Worm (Caenorhabditis elegans) whole organism, mixed stage, embryonic: ENCODE data around the gene smg-3.

Source experiments
- M03D4.4 ChIP-seq: sonication (generic microtip); optimal IDR thresholded peaks from 2 replicates; lab custom pipeline; 2017; ENCODE audit warnings: mild to moderate bottlenecking, missing genetic modification characterization, missing compliant biosample characterization
- bed-3 ChIP-seq: fragments of 200-800 bp; sonication (Bioruptor generic); optimal IDR thresholded peaks from 3 replicates; lab custom pipeline; 2018; ENCODE audit warnings: mild to moderate bottlenecking, missing genetic modification characterization, moderate library complexity, missing compliant biosample characterization
- blmp-1 ChIP-seq: fragments of 150-350 bp; optimal IDR thresholded peaks from 2 replicates; lab custom pipeline; 2014; ENCODE audit warnings: missing biosample characterization, missing genetic modification characterization
- ceh-39 ChIP-seq: fragments of 150-350 bp; optimal IDR thresholded peaks from 2 replicates; lab custom pipeline; 2014; ENCODE audit warnings: missing biosample characterization, missing genetic modification characterization
- ceh-43 ChIP-seq: fragments of 200-800 bp; sonication (Bioruptor generic); optimal IDR thresholded peaks from 2 replicates; lab custom pipeline; 2018; ENCODE audit warnings: mild to moderate bottlenecking, missing genetic modification characterization, moderate library complexity, missing compliant biosample characterization
- ceh-83 ChIP-seq: fragments of 200-800 bp; sonication (Bioruptor generic); optimal IDR thresholded peaks from 2 replicates; lab custom pipeline; 2018; ENCODE audit warnings: mild to moderate bottlenecking, missing genetic modification characterization, missing compliant biosample characterization
- ces-1 ChIP-seq: fragments of 150-350 bp; optimal IDR thresholded peaks from 2 replicates; lab custom pipeline; 2014; ENCODE audit warnings: missing biosample characterization, missing genetic modification reagents, missing genetic modification characterization
- cnd-1 ChIP-seq: fragments of 200-800 bp; sonication (Bioruptor generic); optimal IDR thresholded peaks from 2 replicates; lab custom pipeline; 2018; ENCODE audit warnings: mild to moderate bottlenecking, missing genetic modification characterization, missing compliant biosample characterization
- drap-1 ChIP-seq: fragments of 200-800 bp; sonication (Bioruptor generic); optimal IDR thresholded peaks from 3 replicates; lab custom pipeline; 2018; ENCODE audit warnings: mild to moderate bottlenecking, missing genetic modification characterization, missing compliant biosample characterization
- elt-1 ChIP-seq: sonication (generic microtip); optimal IDR thresholded peaks from 2 replicates; lab custom pipeline; 2017; ENCODE audit warnings: missing genetic modification characterization, mild to moderate bottlenecking, missing compliant biosample characterization, antibody characterized with exemption, moderate library complexity, borderline replicate concordance; ENCODE audit not compliant: insufficient read depth
- elt-3 ChIP-seq: fragments of 150-350 bp; optimal IDR thresholded peaks from 2 replicates; lab custom pipeline; 2014; ENCODE audit warnings: missing biosample characterization, missing genetic modification characterization
- flh-1 ChIP-seq: fragments of 200-800 bp; sonication (Bioruptor generic); optimal IDR thresholded peaks from 2 replicates; lab custom pipeline; 2018; ENCODE audit warnings: mild to moderate bottlenecking, missing genetic modification characterization, moderate library complexity, missing compliant biosample characterization
- ham-2 ChIP-seq: fragments of 200-800 bp; sonication (Bioruptor generic); optimal IDR thresholded peaks from 2 replicates; lab custom pipeline; 2018; ENCODE audit warnings: mild to moderate bottlenecking, missing genetic modification characterization, missing compliant biosample characterization
- hlh-1 ChIP-seq: fragments of 150-350 bp; optimal IDR thresholded peaks from 2 replicates; lab custom pipeline; 2014; ENCODE audit warnings: missing biosample characterization, missing genetic modification reagents, missing genetic modification characterization
- lin-13 ChIP-seq: fragments of 150-350 bp; optimal IDR thresholded peaks from 2 replicates; lab custom pipeline; 2014; ENCODE audit warnings: missing biosample characterization, missing genetic modification characterization
- lin-32 ChIP-seq: fragments of 200-800 bp; sonication (Bioruptor generic); optimal IDR thresholded peaks from 2 replicates; lab custom pipeline; 2018; ENCODE audit warnings: mild to moderate bottlenecking, missing genetic modification characterization, missing compliant biosample characterization
- lsy-2 ChIP-seq: fragments of 150-350 bp; optimal IDR thresholded peaks from 2 replicates; lab custom pipeline; 2014; ENCODE audit warnings: missing biosample characterization, missing genetic modification characterization
- mab-5 ChIP-seq: fragments of 150-350 bp; optimal IDR thresholded peaks from 2 replicates; lab custom pipeline; 2014; ENCODE audit warnings: missing biosample characterization, missing genetic modification characterization
- mep-1 ChIP-seq: fragments of 150-350 bp; optimal IDR thresholded peaks from 2 replicates; lab custom pipeline; 2017; ENCODE audit warnings: missing biosample characterization, missing genetic modification reagents, missing genetic modification characterization, inconsistent platforms
- mls-2 ChIP-seq: sonication (generic microtip); optimal IDR thresholded peaks from 2 replicates; lab custom pipeline; 2016; ENCODE audit warnings: mild to moderate bottlenecking, missing genetic modification characterization, moderate library complexity, missing compliant biosample characterization
- nhr-12 ChIP-seq: fragments of 150-350 bp; optimal IDR thresholded peaks from 2 replicates; lab custom pipeline; 2014; ENCODE audit warnings: missing biosample characterization, missing genetic modification characterization
- nhr-2 ChIP-seq: fragments of 150-350 bp; optimal IDR thresholded peaks from 2 replicates; lab custom pipeline; 2014; ENCODE audit warnings: missing biosample characterization, missing genetic modification characterization
- nhr-237 ChIP-seq: fragments of 150-350 bp; optimal IDR thresholded peaks from 2 replicates; lab custom pipeline; 2014; ENCODE audit warnings: missing biosample characterization, missing genetic modification characterization
- nhr-28 ChIP-seq: fragments of 150-350 bp; optimal IDR thresholded peaks from 2 replicates; lab custom pipeline; 2014; ENCODE audit warnings: missing biosample characterization, missing genetic modification characterization
- nhr-76 ChIP-seq: sonication (generic microtip); optimal IDR thresholded peaks from 2 replicates; lab custom pipeline; 2017; ENCODE audit warnings: missing biosample characterization, missing genetic modification characterization
- pha-4 ChIP-seq: fragments of 150-350 bp; optimal IDR thresholded peaks from 2 replicates; lab custom pipeline; 2018; ENCODE audit warnings: missing biosample characterization, missing genetic modification reagents, missing genetic modification characterization
- sem-2 ChIP-seq: fragments of 200-800 bp; sonication (Bioruptor generic); optimal IDR thresholded peaks from 2 replicates; lab custom pipeline; 2018; ENCODE audit warnings: mild to moderate bottlenecking, missing genetic modification characterization, missing compliant biosample characterization
- snpc-4 ChIP-seq: fragments of 150-350 bp; optimal IDR thresholded peaks from 2 replicates; lab custom pipeline; 2014; ENCODE audit warnings: missing biosample characterization, missing genetic modification characterization
- sptf-1 ChIP-seq: sonication (generic microtip); optimal IDR thresholded peaks from 2 replicates; lab custom pipeline; 2017; ENCODE audit warnings: mild to moderate bottlenecking, missing genetic modification characterization, moderate library complexity, missing compliant biosample characterization
- tbx-8 ChIP-seq: fragments of 200-800 bp; sonication (Bioruptor generic); optimal IDR thresholded peaks from 2 replicates; lab custom pipeline; 2018; ENCODE audit warnings: mild to moderate bottlenecking, missing genetic modification characterization, moderate library complexity, missing compliant biosample characterization
- unc-120 ChIP-seq: sonication (generic microtip); optimal IDR thresholded peaks from 2 replicates; lab custom pipeline; 2017; ENCODE audit warnings: missing genetic modification characterization, missing compliant biosample characterization; ENCODE audit not compliant: poor library complexity, severe bottlenecking
- unc-39 ChIP-seq: fragments of 150-350 bp; optimal IDR thresholded peaks from 2 replicates; lab custom pipeline; 2014; ENCODE audit warnings: missing biosample characterization, missing genetic modification characterization
- unc-62 ChIP-seq: fragments of 150-350 bp; optimal IDR thresholded peaks from 2 replicates; lab custom pipeline; 2014; ENCODE audit warnings: missing biosample characterization, missing genetic modification reagents, missing genetic modification characterization
- zip-8 ChIP-seq: fragments of 150-350 bp; optimal IDR thresholded peaks from 2 replicates; lab custom pipeline; 2014; ENCODE audit warnings: missing biosample characterization, missing genetic modification characterization
- ztf-11 ChIP-seq: fragments of 150-350 bp; optimal IDR thresholded peaks from 2 replicates; lab custom pipeline; 2014; ENCODE audit warnings: missing biosample characterization, missing genetic modification characterization

Gene smg-3

ce11 chrIV:6326448-6326847, 46.4 kb downstream of the smg-3 start, which contains the start of gene lsm-8:
Gene lsm-8 (plus strand): TSS chrIV:6326526.
- TF ChIP-seq mab-5 (tag; lab: Kevin White, UChicago) = no peak
- no peak for TF ChIP-seq mls-2
- no peak for TF ChIP-seq ces-1
- TF ChIP-seq ceh-39 (tag; lab: Kevin White, UChicago) = no peak
- TF ChIP-seq blmp-1 = no peak

- TF ChIP-seq sptf-1 (tag; lab: Kevin White, UChicago) = no peak
- no peak for TF ChIP-seq elt-1
- no peak for TF ChIP-seq lin-32 (GFP tag; lab: Kevin White, UChicago)
- TF ChIP-seq tbx-8 (GFP tag; lab: Kevin White, UChicago) = no peak
- no peak for TF ChIP-seq unc-120 (tag; lab: Kevin White, UChicago)
- no peak for TF ChIP-seq zip-8 (tag; lab: Kevin White, UChicago)
- TF ChIP-seq lin-13 = no peak
- TF ChIP-seq cnd-1 (tag; lab: Kevin White, UChicago) = no peak
- TF ChIP-seq ceh-39 (tag; lab: Kevin White, UChicago) = no peak
- TF ChIP-seq nhr-2 (tag; lab: Kevin White, UChicago) = no peak
- TF ChIP-seq mab-5 (tag; lab: Kevin White, UChicago) = no peak
- TF ChIP-seq nhr-76 (tag; lab: Kevin White, UChicago) = no peak
- TF ChIP-seq elt-3 (tag; lab: Kevin White, UChicago) = no peak
- no peak for TF ChIP-seq bed-3 (GFP tag; lab: Kevin White, UChicago)
- TF ChIP-seq ztf-11 = no peak
- no peak for TF ChIP-seq ceh-83 (GFP tag; lab: Kevin White, UChicago)
- TF ChIP-seq, all 35 proteins: peak for 0
Observed at ce11 chrIV:6325772-6326171, 47.1 kb downstream of the smg-3 start.

- TF ChIP-seq ceh-83 (GFP tag; lab: Kevin White, UChicago) (no peak), mep-1 (tag; lab: Kevin White, UChicago) (peak; percentile 84), ztf-11 (no peak), tbx-8 (GFP tag; lab: Kevin White, UChicago) (no peak), lsy-2 (tag; lab: Kevin White, UChicago) (peak; percentile 97), drap-1 (peak; percentile 72), unc-62 (peak; percentile 69), cnd-1 (tag; lab: Kevin White, UChicago) (peak; percentile 65), flh-1 (GFP tag; lab: Kevin White, UChicago) (no peak), ceh-39 (tag; lab: Kevin White, UChicago) (peak; percentile 80), lin-32 (GFP tag; lab: Kevin White, UChicago) (peak; percentile 47), M03D4.4 (tag; lab: Kevin White, UChicago) (peak; percentile 76), snpc-4 (tag; lab: Kevin White, UChicago) (no peak), unc-120 (tag; lab: Kevin White, UChicago) (peak; percentile 68), bed-3 (GFP tag; lab: Kevin White, UChicago) (peak; percentile 22), ces-1 (peak; percentile 76), blmp-1 (no peak), zip-8 (tag; lab: Kevin White, UChicago) (no peak), mls-2 (peak; percentile 72), hlh-1 (tag; lab: Kevin White, UChicago) (peak; percentile 78), mab-5 (tag; lab: Kevin White, UChicago) (no peak), ham-2 (GFP tag; lab: Kevin White, UChicago) (peak; percentile 64), sptf-1 (tag; lab: Kevin White, UChicago) (peak; percentile 86), nhr-237 (tag; lab: Kevin White, UChicago) (peak; percentile 93), pha-4 (tag; lab: Kevin White, UChicago) (peak; percentile 98), lin-13 (peak; percentile 92), nhr-2 (tag; lab: Kevin White, UChicago) (peak; percentile 46), nhr-12 (tag; lab: Kevin White, UChicago) (no peak)
Observed at ce11 chrIV:6323654-6324224, 49.2 kb downstream of the smg-3 start, which contains the start of gene sqd-1. Gene sqd-1 (plus strand): TSS chrIV:6324174.

- TF ChIP-seq ceh-43 (peak; percentile 52), lsy-2 (tag; lab: Kevin White, UChicago) (peak; percentile 77), drap-1 (peak; percentile 12), flh-1 (GFP tag; lab: Kevin White, UChicago) (no peak), ceh-39 (tag; lab: Kevin White, UChicago) (peak; percentile 59), mls-2 (no peak), nhr-2 (tag; lab: Kevin White, UChicago) (peak; percentile 56), mep-1 (tag; lab: Kevin White, UChicago) (peak; percentile 67), cnd-1 (tag; lab: Kevin White, UChicago) (no peak), ham-2 (GFP tag; lab: Kevin White, UChicago) (no peak), elt-1 (no peak), mab-5 (tag; lab: Kevin White, UChicago) (no peak), M03D4.4 (tag; lab: Kevin White, UChicago) (no peak), unc-120 (tag; lab: Kevin White, UChicago) (no peak), pha-4 (tag; lab: Kevin White, UChicago) (peak; percentile 54), ces-1 (peak; percentile 98), nhr-76 (tag; lab: Kevin White, UChicago) (no peak), nhr-28 (no peak), lin-32 (GFP tag; lab: Kevin White, UChicago) (no peak), unc-39 (no peak), nhr-237 (tag; lab: Kevin White, UChicago) (peak; percentile 50), hlh-1 (tag; lab: Kevin White, UChicago) (no peak), sptf-1 (tag; lab: Kevin White, UChicago) (peak; percentile 68), snpc-4 (tag; lab: Kevin White, UChicago) (no peak), ceh-83 (GFP tag; lab: Kevin White, UChicago) (no peak), nhr-12 (tag; lab: Kevin White, UChicago) (no peak), tbx-8 (GFP tag; lab: Kevin White, UChicago) (no peak), unc-62 (no peak), sem-2 (GFP tag; lab: Kevin White, UChicago) (no peak), zip-8 (tag; lab: Kevin White, UChicago) (peak; percentile 93), lin-13 (no peak), bed-3 (GFP tag; lab: Kevin White, UChicago) (no peak), elt-3 (tag; lab: Kevin White, UChicago) (no peak), blmp-1 (no peak), ztf-11 (no peak)
Observed at ce11 chrIV:6321667-6322066, 51.2 kb downstream of the smg-3 start, which contains the start of gene Y73B6BL.29. Gene Y73B6BL.29 (plus strand): TSS chrIV:6321929.
